Fruit fly (Drosophila melanogaster): Measurements from ENCODE around the gene Proc-R.
A peak's percentile ranks its signal among the peaks of the same experiment; 100 is the strongest.

Gene Proc-R

dm6 chrX:4684444-4684924 is 23.2 kb upstream of the Proc-R start (continued):
- TF ChIP-seq Opbp (GFP tag; IDR thresholded peaks at IDR 0.05; ENCODE audit: partially characterized antibody) (peak; percentile 78; the same call in 2 of the 3 replicates), CG12744 (GFP tag; optimal IDR thresholded peaks at IDR 0.05) (peak; percentile 76), tup (GFP tag; optimal IDR thresholded peaks at IDR 0.05) (peak; percentile 66), BtbVII (GFP tag; optimal IDR thresholded peaks at IDR 0.05) (no peak), CG31365 (tag; optimal IDR thresholded peaks at IDR 0.05) (peak; percentile 10), D (optimal IDR thresholded peaks at IDR 0.05) (peak; percentile 52), D (GFP tag; optimal IDR thresholded peaks at IDR 0.05) (peak; percentile 60), Doc3 (GFP tag; IDR thresholded peaks at IDR 0.05; ENCODE audit: partially characterized antibody) (peak; percentile 79), Lim3 (GFP tag; IDR thresholded peaks at IDR 0.05) (peak; percentile 66), so (GFP tag; IDR thresholded peaks at IDR 0.05) (peak; percentile 84; the same call in 2 of the 3 replicates), CG15696 (tag; optimal IDR thresholded peaks at IDR 0.05) (peak; percentile 61), btn (GFP tag; optimal IDR thresholded peaks at IDR 0.05) (peak; percentile 47), trh (GFP tag; optimal IDR thresholded peaks at IDR 0.05) (peak; percentile 29), CG3838 (GFP tag; optimal IDR thresholded peaks at IDR 0.05) (peak; percentile 69), org-1 (GFP tag; optimal IDR thresholded peaks at IDR 0.05) (peak; percentile 58), Atf6 (GFP tag; IDR thresholded peaks at IDR 0.05) (peak; percentile 92), Six4 (GFP tag; optimal IDR thresholded peaks at IDR 0.05) (peak; percentile 62), bigmax (GFP tag; optimal IDR thresholded peaks at IDR 0.05) (peak; percentile 6), Antp (GFP tag; optimal IDR thresholded peaks at IDR 0.05) (peak; percentile 92), bsh (GFP tag; optimal IDR thresholded peaks at IDR 0.05) (peak in 1 of 2 experiments; percentile 62), CG1792 (GFP tag; optimal IDR thresholded peaks at IDR 0.05) (peak; percentile 69), MESR4 (GFP tag; optimal IDR thresholded peaks at IDR 0.05) (peak; percentile 84), CG18764 (GFP tag; optimal IDR thresholded peaks at IDR 0.05) (peak; percentile 75), CG16863 (GFP tag; optimal IDR thresholded peaks at IDR 0.05) (peak; percentile 78), sim (GFP tag; IDR thresholded peaks at IDR 0.05) (peak; percentile 39; the same call in 1 of the 2 replicates), h (optimal IDR thresholded peaks at IDR 0.05) (no peak), pho (GFP tag; optimal IDR thresholded peaks at IDR 0.05) (peak; percentile 78), abd-A (tag; optimal IDR thresholded peaks at IDR 0.05) (peak; percentile 97), tll (GFP tag; optimal IDR thresholded peaks at IDR 0.05) (peak in 1 of 2 experiments; percentile 52), CG14441 (GFP tag; IDR thresholded peaks at IDR 0.05) (peak; percentile 92), Jarid2 (GFP tag; optimal IDR thresholded peaks at IDR 0.05) (peak; percentile 54), CG31441 (GFP tag; IDR thresholded peaks at IDR 0.05) (peak; percentile 77), Scr (GFP tag; IDR thresholded peaks at IDR 0.05; ENCODE audit: partially characterized antibody) (peak; percentile 86), ase (GFP tag; IDR thresholded peaks at IDR 0.05) (peak; percentile 81), Stat92E (GFP tag; optimal IDR thresholded peaks at IDR 0.05) (no peak), mirr (GFP tag; optimal IDR thresholded peaks at IDR 0.05) (peak; percentile 85), CG11560 (tag; IDR thresholded peaks at IDR 0.05) (peak; percentile 78), en (GFP tag; optimal IDR thresholded peaks at IDR 0.05) (peak; percentile 46), nmo (GFP tag; optimal IDR thresholded peaks at IDR 0.05) (peak; percentile 74), klu (GFP tag; IDR thresholded peaks at IDR 0.05) (peak; percentile 73), CG11723 (GFP tag; optimal IDR thresholded peaks at IDR 0.05) (peak; percentile 66), tna (GFP tag; IDR thresholded peaks at IDR 0.05; ENCODE audit: partially characterized antibody) (peak; percentile 82), HLH3B (GFP tag; IDR thresholded peaks at IDR 0.05) (peak; percentile 88), CG9215 (GFP tag; IDR thresholded peaks at IDR 0.05) (peak; percentile 84), Gsc (GFP tag; IDR thresholded peaks at IDR 0.05) (peak; percentile 56; the same call in 1 of the 2 replicates), ATbp (GFP tag; optimal IDR thresholded peaks at IDR 0.05) (peak; percentile 34), sug (tag; optimal IDR thresholded peaks at IDR 0.05) (peak; percentile 90), ftz-f1 (GFP tag; optimal IDR thresholded peaks at IDR 0.05) (peak; percentile 87), nerfin-1 (tag; optimal IDR thresholded peaks at IDR 0.05) (peak; percentile 64), br (optimal IDR thresholded peaks at IDR 0.05) (no peak), CG17328 (GFP tag; IDR thresholded peaks at IDR 0.05) (peak; percentile 83)

Measured in whole organism, embryonic.